Fruit fly (Drosophila melanogaster) whole organism, prepupa: ENCODE data around the gene CG14968.

Experiments
- CG11294 ChIP-seq: fragments of 200-800 bp; sonication (Bioruptor generic); IDR thresholded peaks from 2 replicates; pipeline ENCODE4 v1.3.6; 2022; ENCODE audit warnings: missing biosample characterization, missing genetic modification characterization
- CG16779 ChIP-seq: fragments of 200-800 bp; sonication (Bioruptor generic); optimal IDR thresholded peaks from 3 replicates; lab custom pipeline; 2017; ENCODE audit warnings: missing biosample characterization, mild to moderate bottlenecking, missing genetic modification characterization
- CG3919 ChIP-seq: fragments of 200-800 bp; sonication (Bioruptor generic); optimal IDR thresholded peaks from 3 replicates; lab custom pipeline; 2016; ENCODE audit warnings: missing biosample characterization, missing genetic modification characterization
- Ets21C ChIP-seq: fragments of 200-800 bp; sonication (Bioruptor generic); optimal IDR thresholded peaks from 3 replicates; lab custom pipeline; 2016; ENCODE audit warnings: missing biosample characterization, missing genetic modification characterization
- Ets96B ChIP-seq: fragments of 200-800 bp; optimal IDR thresholded peaks from 2 replicates; lab custom pipeline; 2019; ENCODE audit warnings: missing biosample characterization, mild to moderate bottlenecking, missing genetic modification characterization, moderate library complexity
- Gug ChIP-seq: fragments of 200-800 bp; sonication (Bioruptor generic); IDR thresholded peaks from 2 replicates; pipeline ENCODE4 v1.3.6; 2022; ENCODE audit warnings: missing biosample characterization, missing genetic modification characterization
- OdsH ChIP-seq: fragments of 200-800 bp; sonication (Bioruptor generic); optimal IDR thresholded peaks from 3 replicates; lab custom pipeline; 2016; ENCODE audit warnings: missing biosample characterization, missing genetic modification characterization
- achi ChIP-seq: fragments of 200-800 bp; sonication (Bioruptor generic); optimal IDR thresholded peaks from 3 replicates; lab custom pipeline; 2016; ENCODE audit warnings: missing biosample characterization, missing genetic modification characterization
- dac ChIP-seq: fragments of 200-800 bp; sonication (Bioruptor generic); optimal IDR thresholded peaks from 2 replicates; lab custom pipeline; 2017; ENCODE audit warnings: missing biosample characterization, mild to moderate bottlenecking, missing genetic modification characterization
- salr ChIP-seq, 2 experiments: fragments of 200-800 bp; sonication (Bioruptor generic); optimal IDR thresholded peaks; 3 replicates each; lab custom pipeline; 2016 to 2018; ENCODE audit warnings: missing biosample characterization in 2 of 2, missing genetic modification characterization in 2 of 2, mild to moderate bottlenecking in 1 of 2
- topi ChIP-seq: fragments of 200-800 bp; sonication (Bioruptor generic); optimal IDR thresholded peaks from 3 replicates; lab custom pipeline; 2016; ENCODE audit warnings: missing biosample characterization, missing genetic modification characterization

DNA sequence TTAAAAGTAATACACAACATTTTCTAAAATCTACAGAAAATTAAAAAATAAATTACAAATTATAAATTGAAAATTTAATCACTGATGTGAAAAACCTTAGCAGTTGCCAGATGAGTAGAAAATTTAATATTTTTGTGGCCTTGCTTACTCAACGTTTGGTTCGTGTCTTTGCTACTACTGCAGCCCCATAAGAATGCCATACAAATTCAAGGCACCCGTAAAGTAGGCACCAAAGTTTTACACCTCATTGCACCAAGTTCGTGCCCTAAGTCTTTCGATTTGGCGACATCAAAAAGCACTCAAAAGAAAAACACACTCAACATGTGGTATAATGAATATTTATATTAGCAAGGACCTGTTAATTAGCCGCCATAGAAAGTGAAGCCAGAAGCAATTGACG is 26.0 kb downstream of the CG14968 start:
- TF ChIP-seq CG11294 (no peak), dac (GFP tag; lab: Kevin White, UChicago) (no peak), OdsH (GFP tag; lab: Kevin White, UChicago) (no peak), CG3919 (no peak), Ets96B (tag; lab: Kevin White, UChicago) (no peak), Gug (GFP tag; lab: Robert Waterston, UW) (no peak), achi (GFP tag; lab: Kevin White, UChicago) (no peak), topi (GFP tag; lab: Kevin White, UChicago) (no peak), Ets21C (GFP tag; lab: Kevin White, UChicago) (no peak), salr (GFP tag; optimal IDR thresholded peaks at IDR 0.05; lab: Kevin White, UChicago) (no peak), CG16779 (tag; lab: Kevin White, UChicago) (no peak)
